Worm (Caenorhabditis elegans) whole organism, early embryonic: ENCODE results near the gene R10E8.1.

Source experiments
- B0310.2 ChIP-seq: sonication (generic microtip); optimal IDR thresholded peaks from 2 replicates; lab custom pipeline; 2016; ENCODE audit warnings: mild to moderate bottlenecking, missing genetic modification characterization, missing compliant biosample characterization
- F13C5.2 ChIP-seq: sonication (generic microtip); optimal IDR thresholded peaks from 2 replicates; lab custom pipeline; 2017; ENCODE audit warnings: mild to moderate bottlenecking, missing genetic modification characterization, inconsistent platforms, missing compliant biosample characterization
- aly-1 ChIP-seq: sonication (generic microtip); optimal IDR thresholded peaks from 2 replicates; lab custom pipeline; 2016; ENCODE audit warnings: missing genetic modification characterization, missing compliant biosample characterization
- ama-1 ChIP-seq: fragments of 150-350 bp; optimal IDR thresholded peaks from 2 replicates; lab custom pipeline; 2014
- ceh-13 ChIP-seq: fragments of 200-800 bp; sonication (Bioruptor generic); optimal IDR thresholded peaks from 2 replicates; lab custom pipeline; 2018; ENCODE audit warnings: mild to moderate bottlenecking, missing genetic modification characterization, missing compliant biosample characterization
- ets-7 ChIP-seq: sonication (generic microtip); optimal IDR thresholded peaks from 2 replicates; lab custom pipeline; 2016; ENCODE audit warnings: missing genotype, missing genetic modification characterization, missing compliant biosample characterization
- flt-1 ChIP-seq: fragments of 200-800 bp; sonication (Bioruptor generic); IDR thresholded peaks from 2 replicates; pipeline ENCODE4 v1.3.6; 2022; ENCODE audit warnings: missing genetic modification characterization, missing compliant biosample characterization
- hnd-1 ChIP-seq: sonication (generic microtip); optimal IDR thresholded peaks from 2 replicates; lab custom pipeline; 2016; ENCODE audit warnings: missing genetic modification characterization, missing compliant biosample characterization
- pes-1 ChIP-seq: fragments of 200-800 bp; sonication (Bioruptor generic); IDR thresholded peaks from 2 replicates; pipeline ENCODE4 v1.3.6; 2022; ENCODE audit warnings: missing genetic modification reagents, missing genetic modification characterization, missing compliant biosample characterization
- scrt-1 ChIP-seq: fragments of 200-800 bp; sonication (Bioruptor generic); IDR thresholded peaks from 2 replicates; pipeline ENCODE4 v1.3.6; 2022; ENCODE audit warnings: missing genetic modification characterization, missing compliant biosample characterization
- sea-1 ChIP-seq: fragments of 200-800 bp; sonication (Bioruptor generic); conservative IDR thresholded peaks from 2 replicates; pipeline ENCODE4 v1.3.6; 2022; ENCODE audit warnings: missing genetic modification characterization, missing compliant biosample characterization
- tbx-11 ChIP-seq: fragments of 200-800 bp; sonication (Bioruptor generic); IDR thresholded peaks from 2 replicates; pipeline ENCODE4 v1.3.6; 2022; ENCODE audit warnings: missing genetic modification characterization, missing compliant biosample characterization
- tbx-37 ChIP-seq: fragments of 200-800 bp; sonication (Bioruptor generic); conservative IDR thresholded peaks from 2 replicates; pipeline ENCODE4 v1.3.6; 2022; ENCODE audit warnings: missing genetic modification reagents, missing genetic modification characterization, missing compliant biosample characterization
- tra-4 ChIP-seq: sonication (generic microtip); optimal IDR thresholded peaks from 2 replicates; lab custom pipeline; 2017; ENCODE audit warnings: missing genetic modification characterization, missing compliant biosample characterization

DNA sequence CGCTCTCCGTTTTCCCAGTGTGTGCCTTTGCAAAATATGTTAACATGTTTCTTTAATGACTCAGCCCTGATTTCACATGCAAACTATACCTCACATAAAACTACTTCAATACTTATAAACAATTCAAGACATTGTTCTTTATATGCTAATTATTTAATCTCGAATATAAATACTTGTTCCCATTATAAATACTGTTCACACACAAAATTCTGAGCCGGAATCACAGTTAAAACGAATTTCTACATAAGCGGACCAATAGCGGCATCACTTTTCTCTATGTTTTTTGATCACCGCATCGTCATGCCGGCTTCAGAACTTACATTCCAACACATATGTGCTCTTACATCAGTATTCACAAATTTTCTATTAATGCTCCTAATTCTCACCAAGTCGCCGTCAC lies 2.3 kb upstream of the R10E8.1 start, which contains the start of gene R10E8.5:
- TF ChIP-seq tbx-11 (GFP tag; lab: Robert Waterston, UW) (no peak), ets-7 (tag; lab: Kevin White, UChicago) (no peak), flt-1 (GFP tag; lab: Robert Waterston, UW) (no peak), ama-1 (lab: Kevin White, UChicago) (no peak), tra-4 (tag; lab: Kevin White, UChicago) (no peak), aly-1 (tag; lab: Kevin White, UChicago) (no peak), tbx-37 (GFP tag; lab: Robert Waterston, UW) (no peak), ceh-13 (no peak), scrt-1 (GFP tag; lab: Robert Waterston, UW) (no peak), hnd-1 (tag; lab: Kevin White, UChicago) (no peak), sea-1 (no peak), F13C5.2 (tag; lab: Kevin White, UChicago) (no peak), pes-1 (GFP tag; lab: Robert Waterston, UW) (no peak), B0310.2 (tag; lab: Kevin White, UChicago) (no peak)
